Fruit fly (Drosophila melanogaster): ENCODE data around the gene mei-41.

Gene mei-41

DNA sequence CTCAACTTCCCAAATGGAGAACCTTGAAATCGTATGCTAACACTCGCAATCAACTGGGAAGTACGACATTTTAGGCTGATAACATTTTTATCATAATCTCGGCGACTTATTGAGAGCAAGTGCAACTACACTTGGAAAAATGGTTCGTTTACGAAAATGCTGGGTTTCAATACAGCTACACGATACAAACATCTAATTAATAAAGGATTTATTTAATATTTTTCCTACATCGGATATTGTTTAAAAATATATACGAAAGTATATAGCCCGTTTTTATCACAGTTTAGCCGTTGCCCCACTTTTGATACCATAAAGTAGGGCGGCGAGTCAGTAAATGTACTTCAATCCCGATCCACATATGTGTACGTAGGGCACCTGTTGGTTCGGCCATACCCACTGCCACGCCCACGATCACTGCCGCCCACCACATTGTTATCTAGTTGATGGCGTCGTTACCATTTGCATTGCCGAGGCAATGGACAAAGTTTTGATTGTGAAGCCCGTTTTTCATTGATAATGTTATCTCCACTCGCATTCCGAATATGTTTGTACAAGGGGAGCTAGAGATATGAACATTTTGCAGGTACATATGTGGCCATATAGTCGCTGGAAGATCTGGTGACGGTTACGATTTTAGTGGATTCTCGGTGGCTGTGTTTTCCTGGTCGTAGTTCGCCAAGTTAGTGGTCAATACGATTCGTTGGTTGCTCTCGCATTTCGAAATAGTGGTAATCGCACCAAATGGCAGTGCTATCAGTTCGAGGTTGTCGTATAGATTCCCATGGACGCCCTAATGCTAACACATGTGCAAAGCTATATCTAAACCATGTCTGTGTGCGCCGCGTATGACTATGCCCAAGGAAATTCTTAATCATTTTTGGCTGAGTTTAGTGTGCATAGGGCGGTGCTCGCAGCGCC, 23.2 kb downstream of the mei-41 start, which contains the start of gene Traf-like:
Gene Traf-like, plus strand, starts transcription at position 596 of the 918 bp plus-strand sequence.
- no peak for TF ChIP-seq Ets21C (GFP tag; optimal IDR thresholded peaks at IDR 0.05)
- no peak for TF ChIP-seq CG34406 (GFP tag; optimal IDR thresholded peaks at IDR 0.05)
- TF ChIP-seq Smox (GFP tag; optimal IDR thresholded peaks at IDR 0.05): no peak
- TF ChIP-seq CG6854 (GFP tag; optimal IDR thresholded peaks at IDR 0.05): no peak
- no peak for TF ChIP-seq CG11902 (GFP tag; optimal IDR thresholded peaks at IDR 0.05)
- TF ChIP-seq CG8319 (GFP tag; optimal IDR thresholded peaks at IDR 0.05): no peak
- no peak for TF ChIP-seq CG10631 (GFP tag; optimal IDR thresholded peaks at IDR 0.05)
- no peak for TF ChIP-seq CG9139 (GFP tag; optimal IDR thresholded peaks at IDR 0.05)
- peak; percentile 38 for TF ChIP-seq fkh (GFP tag; optimal IDR thresholded peaks at IDR 0.05)
- TF ChIP-seq topi (GFP tag; optimal IDR thresholded peaks at IDR 0.05): peak; percentile 5
- no peak for TF ChIP-seq CG8632 (GFP tag; optimal IDR thresholded peaks at IDR 0.05)
- TF ChIP-seq eg (GFP tag; IDR thresholded peaks at IDR 0.05): no peak
- TF ChIP-seq pdm3 (GFP tag; optimal IDR thresholded peaks at IDR 0.05): no peak
- TF ChIP-seq net (GFP tag; optimal IDR thresholded peaks at IDR 0.05): no peak
- peak; percentile 13 for TF ChIP-seq lz (GFP tag; optimal IDR thresholded peaks at IDR 0.05)
- TF ChIP-seq dac (GFP tag; optimal IDR thresholded peaks at IDR 0.05): no peak
- TF ChIP-seq Ets96B (tag; optimal IDR thresholded peaks at IDR 0.05): no peak
- TF ChIP-seq Hr39 (GFP tag; optimal IDR thresholded peaks at IDR 0.05): no peak
- no peak for TF ChIP-seq Gug (GFP tag; IDR thresholded peaks at IDR 0.05)
- TF ChIP-seq salr (GFP tag; optimal IDR thresholded peaks at IDR 0.05): no peak
- TF ChIP-seq CG15336 (GFP tag; IDR thresholded peaks at IDR 0.05): no peak
- TF ChIP-seq CG16779 (tag; optimal IDR thresholded peaks at IDR 0.05): no peak
- peak; percentile 5 for TF ChIP-seq esn (GFP tag; optimal IDR thresholded peaks at IDR 0.05)
- no peak for TF ChIP-seq CG8119 (GFP tag; IDR thresholded peaks at IDR 0.05)
- TF ChIP-seq CG10669 (GFP tag; optimal IDR thresholded peaks at IDR 0.05): no peak
- peak; percentile 51 for TF ChIP-seq Eip78C (GFP tag)
- TF ChIP-seq Eip75B (GFP tag; optimal IDR thresholded peaks at IDR 0.05): peak; percentile 50
- TF ChIP-seq CG11294 (GFP tag; IDR thresholded peaks at IDR 0.05): no peak
- TF ChIP-seq svp (GFP tag): peak; percentile 81
- TF ChIP-seq achi (GFP tag; optimal IDR thresholded peaks at IDR 0.05): no peak
- no peak for TF ChIP-seq Lpt (GFP tag; optimal IDR thresholded peaks at IDR 0.05)
- no peak for TF ChIP-seq CG6792 (GFP tag; optimal IDR thresholded peaks at IDR 0.05)
- TF ChIP-seq dsx (GFP tag; optimal IDR thresholded peaks at IDR 0.05; ENCODE audit: poor library complexity, severe bottlenecking): no peak
- no peak for TF ChIP-seq OdsH (GFP tag; optimal IDR thresholded peaks at IDR 0.05)
- no peak for TF ChIP-seq CG3032 (tag; optimal IDR thresholded peaks at IDR 0.05)
- TF ChIP-seq Sox14 (GFP tag; optimal IDR thresholded peaks at IDR 0.05): no peak
- no peak for TF ChIP-seq CG6808 (GFP tag; optimal IDR thresholded peaks at IDR 0.05)
- no peak for TF ChIP-seq Sox102F (GFP tag; optimal IDR thresholded peaks at IDR 0.05)
- no peak for TF ChIP-seq Blimp-1 (GFP tag; optimal IDR thresholded peaks at IDR 0.05)
- TF ChIP-seq CG6276 (GFP tag; optimal IDR thresholded peaks at IDR 0.05): no peak
- no peak for TF ChIP-seq vri (GFP tag; optimal IDR thresholded peaks at IDR 0.05)
- TF ChIP-seq Met (GFP tag; optimal IDR thresholded peaks at IDR 0.05): no peak

DNA sequence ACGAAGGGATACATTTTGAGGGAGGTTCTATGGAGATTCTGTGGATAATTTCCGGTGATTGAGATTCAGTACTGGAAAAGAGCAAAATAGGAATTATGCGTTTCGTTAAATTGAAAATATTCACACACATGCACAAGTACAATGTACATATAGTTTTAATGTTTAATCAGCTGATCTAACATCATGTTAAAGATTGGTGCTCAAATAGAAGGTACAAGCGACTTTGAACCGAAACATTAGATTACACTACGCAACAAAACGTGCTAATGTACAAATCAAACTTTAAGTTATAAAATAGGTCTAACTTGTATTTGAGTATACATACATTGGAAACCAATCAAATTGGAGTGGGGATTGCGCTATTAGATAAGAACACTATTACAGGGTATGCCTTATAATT, 28.6 kb downstream of the mei-41 start:
- TF ChIP-seq fkh (GFP tag; optimal IDR thresholded peaks at IDR 0.05) (peak; percentile 52), Sox14 (GFP tag; optimal IDR thresholded peaks at IDR 0.05) (no peak)

Measured in whole organism, prepupa.